Worm (Caenorhabditis elegans) whole organism, L1 larva: ENCODE results near the gene F26F12.3.

Source experiments
- C16A3.4 ChIP-seq: fragments of 150-350 bp; optimal IDR thresholded peaks from 2 replicates; lab custom pipeline; 2014; ENCODE audit warnings: missing biosample characterization, missing genetic modification characterization
- Y116A8C.19 ChIP-seq: sonication (generic microtip); optimal IDR thresholded peaks from 2 replicates; lab custom pipeline; 2016; ENCODE audit warnings: missing compliant biosample characterization, missing genetic modification characterization, borderline replicate concordance
- ama-1 ChIP-seq: fragments of 150-350 bp; optimal IDR thresholded peaks from 2 replicates; lab custom pipeline; 2014
- blmp-1 ChIP-seq: fragments of 150-350 bp; optimal IDR thresholded peaks from 2 replicates; lab custom pipeline; 2014; ENCODE audit warnings: missing biosample characterization, missing genetic modification characterization
- ceh-88 ChIP-seq: fragments of 200-800 bp; sonication (Bioruptor generic); IDR thresholded peaks from 2 replicates; pipeline ENCODE4 v1.3.6; 2022; ENCODE audit warnings: missing genetic modification characterization, missing compliant biosample characterization
- ces-1 ChIP-seq: fragments of 150-350 bp; optimal IDR thresholded peaks from 2 replicates; lab custom pipeline; 2014; ENCODE audit warnings: missing biosample characterization, missing genetic modification reagents, missing genetic modification characterization
- dpl-1 ChIP-seq, 3 experiments: fragments of 150-350 bp in 2 of 3; sonication (generic microtip) in 1 of 3; optimal IDR thresholded peaks; 2 replicates each; lab custom pipeline; 2014 to 2017; ENCODE audit warnings: missing biosample characterization in 3 of 3, missing genetic modification characterization in 3 of 3, missing genetic modification reagents in 3 of 3
- dsc-1 ChIP-seq: sonication (generic microtip); optimal IDR thresholded peaks from 2 replicates; lab custom pipeline; 2016; ENCODE audit warnings: mild to moderate bottlenecking, missing genetic modification characterization, missing compliant biosample characterization
- efl-1 ChIP-seq, 4 experiments: fragments of 150-350 bp; optimal IDR thresholded peaks in 3 of 4; peaks in 1 of 4; 1 replicate in 1 of 4; 2 replicates in 3 of 4; lab custom pipeline; 2014; ENCODE audit warnings: missing biosample characterization in 2 of 4, missing genetic modification characterization in 2 of 4, missing genetic modification reagents in 2 of 4
- egl-27 ChIP-seq, 2 experiments: fragments of 150-350 bp in 1 of 2; sonication (generic microtip); optimal IDR thresholded peaks; 3 replicates each; lab custom pipeline; 2017 to 2018; ENCODE audit warnings: missing biosample characterization in 2 of 2, missing genetic modification characterization in 2 of 2, missing genetic modification reagents in 2 of 2
- elt-2 ChIP-seq: sonication (generic microtip); optimal IDR thresholded peaks from 2 replicates; lab custom pipeline; 2016; ENCODE audit warnings: missing genetic modification characterization, mild to moderate bottlenecking, inconsistent platforms, missing compliant biosample characterization, missing genetic modification reagents
- elt-3 ChIP-seq, 6 experiments: fragments of 150-350 bp in 1 of 6; sonication (generic microtip); optimal IDR thresholded peaks; 2 replicates each; lab custom pipeline; 2017 to 2018; ENCODE audit warnings: missing biosample characterization in 6 of 6, missing genetic modification characterization in 6 of 6, inconsistent platforms in 1 of 6
- ets-5 ChIP-seq: fragments of 200-800 bp; sonication (Bioruptor generic); IDR thresholded peaks from 2 replicates; pipeline ENCODE4 v1.3.6; 2022; ENCODE audit warnings: missing genetic modification characterization, missing compliant biosample characterization
- fkh-8 ChIP-seq: sonication (generic microtip); optimal IDR thresholded peaks from 2 replicates; lab custom pipeline; 2016; ENCODE audit warnings: mild to moderate bottlenecking, missing genetic modification characterization, missing compliant biosample characterization
- fos-1 ChIP-seq: fragments of 150-350 bp; optimal IDR thresholded peaks from 2 replicates; lab custom pipeline; 2014; ENCODE audit warnings: missing biosample characterization, missing genetic modification characterization
- lin-15B ChIP-seq: fragments of 150-350 bp; sonication (generic microtip); optimal IDR thresholded peaks from 3 replicates; lab custom pipeline; 2014; ENCODE audit warnings: missing biosample characterization, missing genetic modification characterization
- lin-35 ChIP-seq, 2 experiments: fragments of 150-350 bp; optimal IDR thresholded peaks; 2 replicates each; lab custom pipeline; 2014; ENCODE audit warnings: missing biosample characterization in 2 of 2, missing genetic modification characterization in 2 of 2, missing genetic modification reagents in 2 of 2
- lir-3 ChIP-seq: sonication (generic microtip); optimal IDR thresholded peaks from 2 replicates; lab custom pipeline; 2016; ENCODE audit warnings: mild to moderate bottlenecking, missing genetic modification characterization, moderate library complexity, missing compliant biosample characterization; ENCODE audit not compliant: poor library complexity
- lsy-2 ChIP-seq, 2 experiments: fragments of 150-350 bp; optimal IDR thresholded peaks; 2 replicates each; lab custom pipeline; 2014; ENCODE audit warnings: missing biosample characterization in 2 of 2, missing genetic modification characterization in 2 of 2
- mep-1 ChIP-seq: fragments of 150-350 bp; optimal IDR thresholded peaks from 2 replicates; lab custom pipeline; 2014; ENCODE audit warnings: missing biosample characterization, missing genetic modification characterization
- nhr-19 ChIP-seq: fragments of 200-800 bp; sonication (Bioruptor generic); conservative IDR thresholded peaks from 2 replicates; pipeline ENCODE4 v1.3.6; 2022; ENCODE audit warnings: missing genetic modification characterization, missing compliant biosample characterization
- nhr-20 ChIP-seq: sonication (generic microtip); optimal IDR thresholded peaks from 2 replicates; lab custom pipeline; 2016; ENCODE audit warnings: mild to moderate bottlenecking, missing genetic modification characterization, missing compliant biosample characterization
- nhr-237 ChIP-seq: fragments of 150-350 bp; optimal IDR thresholded peaks from 2 replicates; lab custom pipeline; 2014; ENCODE audit warnings: missing biosample characterization, missing genetic modification characterization
- nhr-28 ChIP-seq: fragments of 150-350 bp; optimal IDR thresholded peaks from 2 replicates; lab custom pipeline; 2014; ENCODE audit warnings: missing biosample characterization, missing genetic modification characterization
- nhr-47 ChIP-seq: sonication (generic microtip); optimal IDR thresholded peaks from 2 replicates; lab custom pipeline; 2016; ENCODE audit warnings: mild to moderate bottlenecking, missing genetic modification characterization, moderate library complexity, missing compliant biosample characterization
- nhr-85 ChIP-seq: sonication (generic microtip); peaks from one replicate; lab custom pipeline; 2016; ENCODE audit warnings: missing genetic modification characterization, inconsistent platforms, missing compliant biosample characterization
- pqm-1 ChIP-seq: sonication (generic microtip); optimal IDR thresholded peaks from 3 replicates; lab custom pipeline; 2017; ENCODE audit warnings: missing biosample characterization, missing genetic modification characterization
- snu-23 ChIP-seq: sonication (generic microtip); optimal IDR thresholded peaks from 2 replicates; lab custom pipeline; 2016; ENCODE audit warnings: missing genetic modification characterization, missing compliant biosample characterization
- sup-37 ChIP-seq: fragments of 200-800 bp; sonication (Bioruptor generic); optimal IDR thresholded peaks from 2 replicates; lab custom pipeline; 2018; ENCODE audit warnings: mild to moderate bottlenecking, missing genetic modification characterization, missing compliant biosample characterization
- unc-86 ChIP-seq: sonication (generic microtip); optimal IDR thresholded peaks from 2 replicates; lab custom pipeline; 2016; ENCODE audit warnings: missing genetic modification characterization, missing compliant biosample characterization
- zip-4 ChIP-seq: fragments of 200-800 bp; sonication (Bioruptor generic); optimal IDR thresholded peaks from 2 replicates; lab custom pipeline; 2018; ENCODE audit warnings: mild to moderate bottlenecking, missing genetic modification characterization, moderate library complexity, missing compliant biosample characterization
- ztf-11 ChIP-seq, 2 experiments: sonication (generic microtip); optimal IDR thresholded peaks; 2 replicates each; lab custom pipeline; 2016 to 2017; ENCODE audit warnings: missing genetic modification characterization in 2 of 2, missing biosample characterization in 1 of 2, missing compliant biosample characterization in 1 of 2

Gene F26F12.3

ce11 chrV:5816470-5817061, 29.0 kb downstream of the F26F12.3 start:
- TF ChIP-seq nhr-28 (tag; lab: Kevin White, UChicago) = no peak
- peak; percentile 64 for TF ChIP-seq elt-2 (tag; lab: Kevin White, UChicago)
- TF ChIP-seq efl-1 (optimal IDR thresholded peaks at IDR 0.05; lab: Kevin White, UChicago) = no peak
- TF ChIP-seq efl-1 (GFP tag; optimal IDR thresholded peaks at IDR 0.05 in 1 of 2; lab: Kevin White, UChicago) = no peak
- no peak for TF ChIP-seq ama-1 (lab: Kevin White, UChicago)
- TF ChIP-seq lin-35 (GFP tag; optimal IDR thresholded peaks at IDR 0.05; lab: Kevin White, UChicago) = peak in 1 of 2 experiments; percentile 3

- no peak for TF ChIP-seq lin-15B (tag; lab: Kevin White, UChicago)
- peak; percentile 6 for TF ChIP-seq blmp-1 (tag; lab: Kevin White, UChicago)
- no peak for TF ChIP-seq lsy-2 (tag; optimal IDR thresholded peaks at IDR 0.05; lab: Kevin White, UChicago)
- TF ChIP-seq C16A3.4 (tag; lab: Kevin White, UChicago) = no peak
- TF ChIP-seq pqm-1 (tag; lab: Kevin White, UChicago) = peak; percentile 8
- peak; percentile 48 for TF ChIP-seq nhr-85 (tag; lab: Kevin White, UChicago)
- peak; percentile 7 for TF ChIP-seq elt-2 (tag; lab: Kevin White, UChicago)
- TF ChIP-seq sup-37 (GFP tag; lab: Kevin White, UChicago) = no peak
- TF ChIP-seq ztf-11 (tag; optimal IDR thresholded peaks at IDR 0.05; lab: Kevin White, UChicago) = no peak
- TF ChIP-seq snu-23 = no peak
These were observed 32.4 kb downstream of the F26F12.3 start, which contains the start of gene ZC250.4 for ce11 chrV:5813060-5813659. ZC250.4 (minus strand) TSS chrV:5813137.

- TF ChIP-seq egl-27 (tag; optimal IDR thresholded peaks at IDR 0.05; lab: Kevin White, UChicago) (no peak), nhr-47 (tag; lab: Kevin White, UChicago) (no peak), dsc-1 (no peak), unc-86 (tag; lab: Kevin White, UChicago) (no peak), dpl-1 (GFP tag; optimal IDR thresholded peaks at IDR 0.05; lab: Kevin White, UChicago) (no peak), ets-5 (GFP tag; lab: Robert Waterston, UW) (no peak), Y116A8C.19 (tag; lab: Kevin White, UChicago) (no peak), ceh-88 (GFP tag; lab: Robert Waterston, UW) (no peak), nhr-237 (tag; lab: Kevin White, UChicago) (no peak), nhr-19 (GFP tag; lab: Robert Waterston, UW) (no peak), fos-1 (no peak), mep-1 (tag; lab: Kevin White, UChicago) (no peak), ces-1 (GFP tag; lab: Kevin White, UChicago) (no peak), ama-1 (lab: Kevin White, UChicago) (no peak), zip-4 (GFP tag; lab: Kevin White, UChicago) (no peak), nhr-20 (tag; lab: Kevin White, UChicago) (no peak), elt-3 (tag; optimal IDR thresholded peaks at IDR 0.05; lab: Kevin White, UChicago) (no peak), lir-3 (tag; lab: Kevin White, UChicago) (no peak), fkh-8 (tag; lab: Kevin White, UChicago) (no peak)
These were observed 40.1 kb downstream of the F26F12.3 start, which contains the start of gene ZC250.5 for ce11 chrV:5805467-5805866. ZC250.5 (plus strand) TSS chrV:5805767.

ce11 chrV:5799373-5799772, 46.1 kb downstream of the F26F12.3 start, which contains the start of gene cyn-17:
cyn-17 (plus strand) TSS chrV:5799673.
- TF ChIP-seq efl-1 (optimal IDR thresholded peaks at IDR 0.05; lab: Kevin White, UChicago) (no peak), efl-1 (GFP tag; optimal IDR thresholded peaks at IDR 0.05 in 1 of 2; lab: Kevin White, UChicago) (peak in 1 of 2 experiments; percentile 89), ama-1 (lab: Kevin White, UChicago) (no peak)
- TF ChIP-seq, all 84 proteins: peak for 1
